Fruit fly (Drosophila melanogaster): ENCODE results near the gene CG13606.

CG13606 gene

DNA sequence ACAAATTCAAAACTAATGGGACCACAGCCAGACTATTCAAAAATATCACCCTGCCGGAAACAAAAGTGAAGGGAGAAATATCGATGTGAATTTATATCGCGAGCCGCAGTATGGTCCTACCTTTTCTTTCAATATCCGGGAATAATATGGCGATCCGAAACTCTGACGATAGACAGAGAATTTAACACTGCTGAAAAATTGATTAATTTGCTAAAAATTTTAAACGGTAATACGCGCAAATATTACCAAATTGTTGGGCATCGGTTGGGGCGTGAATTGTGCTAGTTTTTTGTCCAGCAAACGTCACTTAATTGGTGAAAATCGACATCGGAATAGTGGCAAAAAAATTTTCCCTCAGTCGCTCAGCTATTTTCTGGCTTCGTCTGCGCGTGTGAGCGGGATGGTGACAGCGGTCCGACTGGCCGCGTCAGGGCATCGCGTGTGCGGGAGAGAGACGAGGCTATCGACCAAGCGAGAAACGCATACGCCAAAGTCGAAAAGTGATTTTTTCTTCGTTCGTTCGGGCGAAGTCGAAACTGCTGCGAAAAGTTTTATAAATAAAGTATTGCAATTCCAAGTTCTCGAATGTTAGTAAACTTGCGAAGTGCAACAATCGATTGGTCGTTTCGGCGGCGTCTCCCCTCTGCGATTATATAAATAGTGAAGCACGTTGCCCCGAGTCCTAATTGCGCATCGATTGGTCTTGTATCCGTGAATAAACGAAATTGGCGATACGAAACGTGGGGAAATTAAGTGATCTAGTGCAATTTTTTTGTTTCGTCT is 58.2 kb downstream of the CG13606 start, which contains the start of gene mask (continued):
- TF ChIP-seq CG7271 (tag; optimal IDR thresholded peaks at IDR 0.05), result peak; percentile 82
- TF ChIP-seq CG8281 (tag; optimal IDR thresholded peaks at IDR 0.05), result no peak
- peak; percentile 71 for TF ChIP-seq pho (GFP tag; optimal IDR thresholded peaks at IDR 0.05)
- peak; percentile 43 for TF ChIP-seq Sin3A (optimal IDR thresholded peaks at IDR 0.05)
- TF ChIP-seq CG17385 (GFP tag; optimal IDR thresholded peaks at IDR 0.05), result peak; percentile 83
- TF ChIP-seq wek (GFP tag; optimal IDR thresholded peaks at IDR 0.05), result peak; percentile 70
- 0 out of 4 replicates have a peak, but pooled peaks have one; percentile 6 for TF ChIP-seq Dll (GFP tag; IDR thresholded peaks at IDR 0.05; ENCODE audit: partially characterized antibody)
- peak; percentile 59 for TF ChIP-seq stwl (tag; optimal IDR thresholded peaks at IDR 0.05)
- TF ChIP-seq CG11504 (tag; optimal IDR thresholded peaks at IDR 0.05), result no peak
- TF ChIP-seq Hand (GFP tag; optimal IDR thresholded peaks at IDR 0.05), result peak; percentile 67
- peak; percentile 61 for TF ChIP-seq Max (GFP tag; optimal IDR thresholded peaks at IDR 0.05)
- TF ChIP-seq CG4282 (GFP tag; optimal IDR thresholded peaks at IDR 0.05), result peak; percentile 36
- peak; percentile 80 for TF ChIP-seq Dad (GFP tag; optimal IDR thresholded peaks at IDR 0.05)
- peak; percentile 45 for TF ChIP-seq Hr3 (GFP tag; optimal IDR thresholded peaks at IDR 0.05)
- peak; percentile 87 for TF ChIP-seq Mes4 (GFP tag; optimal IDR thresholded peaks at IDR 0.05)
- TF ChIP-seq Atf6 (GFP tag; IDR thresholded peaks at IDR 0.05), result no peak; the same call in 1 of the 2 replicates
- TF ChIP-seq cad (GFP tag; optimal IDR thresholded peaks at IDR 0.05), result no peak
- peak; percentile 82 for TF ChIP-seq mam (GFP tag; optimal IDR thresholded peaks at IDR 0.05)
- TF ChIP-seq B-H1 (GFP tag; IDR thresholded peaks at IDR 0.05), result peak; percentile 20; the same call in 2 of the 3 replicates
- peak; percentile 74 for TF ChIP-seq CG10209 (GFP tag; optimal IDR thresholded peaks at IDR 0.05)
- TF ChIP-seq BEAF-32 (GFP tag; optimal IDR thresholded peaks at IDR 0.05), result peak; percentile 83
- TF ChIP-seq unc-4 (GFP tag; IDR thresholded peaks at IDR 0.05; ENCODE audit: partially characterized antibody), result no peak; the same call in 1 of the 2 replicates
- TF ChIP-seq CG11085 (GFP tag; IDR thresholded peaks at IDR 0.05), result peak; percentile 86
- TF ChIP-seq CG10565 (GFP tag; optimal IDR thresholded peaks at IDR 0.05), result no peak
- TF ChIP-seq CG9437 (GFP tag; optimal IDR thresholded peaks at IDR 0.05), result peak; percentile 74
- TF ChIP-seq CTCF (GFP tag; optimal IDR thresholded peaks at IDR 0.05), result peak; percentile 44
- peak; percentile 50; the same call in 2 of the 3 replicates for TF ChIP-seq CG2889 (GFP tag; IDR thresholded peaks at IDR 0.05)
- TF ChIP-seq CG10274 (GFP tag; optimal IDR thresholded peaks at IDR 0.05), result peak; percentile 33
- TF ChIP-seq CG34224 (GFP tag; IDR thresholded peaks at IDR 0.05; ENCODE audit: partially characterized antibody), result no peak
- peak; percentile 92 for TF ChIP-seq chm (GFP tag; IDR thresholded peaks at IDR 0.05)
- TF ChIP-seq crc (GFP tag; optimal IDR thresholded peaks at IDR 0.05), result peak; percentile 82
- TF ChIP-seq CG1792 (GFP tag; optimal IDR thresholded peaks at IDR 0.05), result peak; percentile 0
- peak; percentile 52 for TF ChIP-seq Six4 (GFP tag; optimal IDR thresholded peaks at IDR 0.05)
- peak; percentile 72 for TF ChIP-seq CG13624 (GFP tag; optimal IDR thresholded peaks at IDR 0.05)
- 0 out of 2 replicates have a peak, but pooled peaks have one; percentile 28 for TF ChIP-seq toy (GFP tag; IDR thresholded peaks at IDR 0.05)
- TF ChIP-seq luna (GFP tag; optimal IDR thresholded peaks at IDR 0.05), result peak; percentile 84
- peak; percentile 59 for TF ChIP-seq org-1 (GFP tag; optimal IDR thresholded peaks at IDR 0.05)
- peak; percentile 70 for TF ChIP-seq CG15601 (tag; optimal IDR thresholded peaks at IDR 0.05)
- TF ChIP-seq Adf1 (GFP tag; IDR thresholded peaks at IDR 0.05), result 0 out of 2 replicates have a peak, but pooled peaks have one; percentile 25
- peak; percentile 85 for TF ChIP-seq Meics (GFP tag; optimal IDR thresholded peaks at IDR 0.05)
- peak; percentile 86 for TF ChIP-seq Side (GFP tag; optimal IDR thresholded peaks at IDR 0.05)
- peak; percentile 83 for TF ChIP-seq HHEX (GFP tag; optimal IDR thresholded peaks at IDR 0.05)
- TF ChIP-seq PHDP (tag; optimal IDR thresholded peaks at IDR 0.05), result peak; percentile 66
- no peak for TF ChIP-seq h (optimal IDR thresholded peaks at IDR 0.05)
- TF ChIP-seq CG1024 (GFP tag; IDR thresholded peaks at IDR 0.05), result peak; percentile 72
- peak; percentile 19 for TF ChIP-seq CG7556 (GFP tag; optimal IDR thresholded peaks at IDR 0.05)
- peak; percentile 33 to 86 for TF ChIP-seq dpn (GFP tag; optimal IDR thresholded peaks at IDR 0.05)
- TF ChIP-seq Hr51 (GFP tag; optimal IDR thresholded peaks at IDR 0.05), result peak; percentile 43 to 79
- peak; percentile 50 for TF ChIP-seq bab2 (GFP tag; optimal IDR thresholded peaks at IDR 0.05)
- TF ChIP-seq CG18764 (GFP tag; optimal IDR thresholded peaks at IDR 0.05), result peak; percentile 57

Data from whole organism, embryonic.